Fruit fly (Drosophila melanogaster): ENCODE results near the gene scw.

scw gene

DNA sequence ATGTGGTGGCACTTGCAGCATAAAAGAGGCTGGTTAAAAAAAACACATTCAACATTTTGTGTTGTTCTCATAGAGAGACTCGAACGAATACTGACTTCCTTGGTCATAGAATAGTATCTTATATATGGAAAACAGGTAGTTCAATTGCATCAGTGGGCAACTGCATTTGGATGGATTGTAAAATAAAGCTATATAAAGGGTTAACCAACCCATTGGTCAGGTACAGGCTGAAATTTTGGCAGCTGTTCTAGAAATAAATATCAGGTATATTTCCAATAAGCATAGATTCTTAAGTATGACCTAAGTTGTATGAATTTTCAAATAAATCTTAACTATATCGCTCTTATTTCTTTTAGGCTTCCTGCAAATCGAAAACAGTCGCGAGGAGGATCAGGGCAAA lies at the start of gene scw:
TSS of gene scw (minus strand) at position 101 of the 400 bp plus-strand sequence.
- no peak for TF ChIP-seq Myc (optimal IDR thresholded peaks at IDR 0.05)
- TF ChIP-seq h (optimal IDR thresholded peaks at IDR 0.05): no peak
- TF ChIP-seq psq (optimal IDR thresholded peaks at IDR 0.05): no peak
- no peak for TF ChIP-seq Sin3A (optimal IDR thresholded peaks at IDR 0.05)
- TF ChIP-seq ttk (optimal IDR thresholded peaks at IDR 0.05): no peak
- TF ChIP-seq insv (optimal IDR thresholded peaks at IDR 0.05): no peak

DNA sequence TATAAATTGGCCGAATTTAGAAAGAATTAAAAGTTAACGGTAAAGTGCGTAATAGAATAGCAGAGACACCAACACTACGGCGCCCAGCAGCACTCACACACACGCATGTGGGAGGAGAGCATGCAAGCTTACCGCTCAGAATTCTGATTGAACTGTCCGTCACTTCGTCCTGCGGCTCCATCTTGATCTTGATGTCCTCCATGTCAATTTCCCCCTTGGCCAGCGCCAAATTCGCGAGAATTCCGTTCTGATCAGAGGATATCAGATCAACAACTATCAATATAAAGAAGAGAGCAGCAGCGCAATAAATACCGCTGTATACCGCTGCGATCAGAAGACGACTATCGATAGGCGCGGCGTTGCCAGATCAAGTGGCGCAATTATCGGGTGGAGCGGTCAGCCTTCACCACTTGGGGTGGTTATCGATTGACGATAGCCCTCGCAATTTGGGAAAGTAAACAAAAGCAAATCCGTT lies 34.9 kb upstream of the scw start, which contains the start of the genes CG10462 and Nf-YB:
TSS of gene CG10462 (minus strand) at position 346 of the 475 bp plus-strand sequence.
TSS of gene Nf-YB (plus strand) at position 410 of the 475 bp plus-strand sequence.
- no peak for TF ChIP-seq ttk (optimal IDR thresholded peaks at IDR 0.05)

DNA sequence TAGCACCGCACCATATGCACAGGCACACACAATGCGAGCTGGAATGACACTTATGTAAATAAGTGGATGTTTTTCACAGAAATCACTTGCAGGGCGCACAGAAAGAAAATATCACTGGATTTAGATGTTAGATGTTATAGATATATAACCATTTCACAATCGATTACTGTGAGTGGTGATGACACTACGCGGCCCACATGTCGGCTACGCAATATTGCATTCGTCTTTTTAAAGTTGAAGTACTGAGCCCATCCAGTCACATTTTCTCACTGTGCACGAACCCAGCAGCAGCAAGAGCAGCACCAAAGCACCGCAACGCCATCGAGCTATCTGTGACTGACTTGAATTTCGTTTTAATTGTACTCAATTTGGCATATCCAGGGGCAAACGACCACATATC lies 21.7 kb upstream of the scw start:
- TF ChIP-seq psq (optimal IDR thresholded peaks at IDR 0.05) (no peak), insv (optimal IDR thresholded peaks at IDR 0.05) (no peak), h (optimal IDR thresholded peaks at IDR 0.05) (no peak), ttk (optimal IDR thresholded peaks at IDR 0.05) (no peak), Sin3A (optimal IDR thresholded peaks at IDR 0.05) (no peak), Myc (optimal IDR thresholded peaks at IDR 0.05) (no peak)

DNA sequence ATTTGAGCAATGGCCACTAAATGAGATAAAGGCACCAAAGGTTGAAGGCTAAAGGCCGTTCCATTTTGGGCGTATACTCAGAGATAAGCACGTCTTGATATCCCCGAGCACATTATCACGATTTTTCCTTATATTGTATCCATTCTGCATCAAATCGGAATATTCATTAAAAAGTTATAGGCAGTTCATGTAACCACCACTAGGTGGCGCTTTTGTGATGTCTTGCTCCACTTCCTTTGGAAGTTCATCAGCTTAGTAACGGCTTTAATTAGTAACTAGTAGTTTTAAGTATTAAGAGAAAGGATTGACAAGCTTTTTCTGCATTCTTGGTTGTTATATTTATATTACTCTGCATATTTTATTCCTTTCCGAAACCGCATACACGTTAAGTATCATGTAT lies 18.2 kb downstream of the scw start:
- no peak for TF ChIP-seq Sin3A (optimal IDR thresholded peaks at IDR 0.05)
- TF ChIP-seq Myc (optimal IDR thresholded peaks at IDR 0.05): no peak
- no peak for TF ChIP-seq insv (optimal IDR thresholded peaks at IDR 0.05)
- TF ChIP-seq h (optimal IDR thresholded peaks at IDR 0.05): no peak

DNA sequence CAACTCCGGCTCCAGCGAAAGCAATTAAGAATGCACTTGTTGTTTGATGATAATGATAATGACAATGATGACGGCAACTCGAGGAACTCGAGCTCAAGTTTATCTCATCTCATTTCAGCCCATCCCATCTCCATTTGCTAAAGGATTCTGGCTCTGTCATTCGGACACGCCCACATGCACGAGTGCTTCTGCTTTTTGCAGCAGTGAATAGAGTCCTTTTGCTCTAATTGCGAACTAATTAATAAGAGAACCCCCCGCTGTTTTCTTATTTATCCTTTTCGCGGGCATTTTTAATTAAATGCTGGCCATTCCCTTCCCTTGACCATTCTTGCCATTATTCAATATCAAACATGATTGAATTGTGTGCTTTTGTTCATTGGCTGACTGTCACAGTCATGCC lies 22.4 kb downstream of the scw start:
- no peak for TF ChIP-seq h (optimal IDR thresholded peaks at IDR 0.05)
- no peak for TF ChIP-seq ttk (optimal IDR thresholded peaks at IDR 0.05)
- no peak for TF ChIP-seq insv (optimal IDR thresholded peaks at IDR 0.05)

All from Kc167 (cell line).